Fruit fly (Drosophila melanogaster) Kc167 (cell line): ENCODE measurements around the gene BtbVII.

ENCODE experiments used
- Myc ChIP-seq: fragments of >200 bp; optimal IDR thresholded peaks from 2 replicates; lab custom pipeline; 2017; ENCODE audit warnings: missing external identifiers
- Sin3A ChIP-seq: fragments of >200 bp; optimal IDR thresholded peaks from 2 replicates; lab custom pipeline; 2018; ENCODE audit warnings: missing external identifiers
- h ChIP-seq: fragments of >200 bp; optimal IDR thresholded peaks from 3 replicates; lab custom pipeline; 2018; ENCODE audit warnings: missing external identifiers
- insv ChIP-seq: fragments of >200 bp; optimal IDR thresholded peaks from 3 replicates; lab custom pipeline; 2018; ENCODE audit warnings: missing external identifiers
- psq ChIP-seq: fragments of >200 bp; optimal IDR thresholded peaks from 2 replicates; lab custom pipeline; 2017; ENCODE audit warnings: missing external identifiers
- ttk ChIP-seq: sonication (Bioruptor generic); optimal IDR thresholded peaks from 2 replicates; lab custom pipeline; 2017; ENCODE audit warnings: missing external identifiers

The BtbVII gene

DNA sequence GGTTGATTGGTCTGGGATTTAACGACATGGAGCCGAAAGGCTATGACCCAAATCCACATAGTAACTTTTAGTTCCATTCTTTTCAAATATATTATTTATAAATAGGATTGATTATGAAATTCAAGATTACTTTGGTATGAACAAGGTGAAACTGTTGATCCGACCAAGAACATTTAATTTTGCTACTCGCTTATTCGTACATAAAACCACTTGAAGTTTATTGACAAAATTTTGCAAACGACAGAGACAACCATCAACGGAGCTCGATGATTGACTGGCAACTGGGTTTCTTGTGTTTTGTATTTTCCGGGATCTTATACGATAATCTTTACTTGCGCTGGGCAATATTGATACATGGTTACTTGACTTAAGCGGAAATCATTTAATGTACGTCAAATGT, 34.1 kb upstream of the BtbVII start, which contains the start of gene CG45067:
TSS of gene CG45067 (minus strand) at position 101 of the 400 bp plus-strand sequence.
- TF ChIP-seq h (lab: Kevin White, UChicago): no peak
- TF ChIP-seq Sin3A: no peak
- no peak for TF ChIP-seq psq (lab: Kevin White, UChicago)
- TF ChIP-seq insv (lab: Kevin White, UChicago): no peak
- no peak for TF ChIP-seq ttk (lab: Kevin White, UChicago)
- no peak for TF ChIP-seq Myc (lab: Kevin White, UChicago)

DNA sequence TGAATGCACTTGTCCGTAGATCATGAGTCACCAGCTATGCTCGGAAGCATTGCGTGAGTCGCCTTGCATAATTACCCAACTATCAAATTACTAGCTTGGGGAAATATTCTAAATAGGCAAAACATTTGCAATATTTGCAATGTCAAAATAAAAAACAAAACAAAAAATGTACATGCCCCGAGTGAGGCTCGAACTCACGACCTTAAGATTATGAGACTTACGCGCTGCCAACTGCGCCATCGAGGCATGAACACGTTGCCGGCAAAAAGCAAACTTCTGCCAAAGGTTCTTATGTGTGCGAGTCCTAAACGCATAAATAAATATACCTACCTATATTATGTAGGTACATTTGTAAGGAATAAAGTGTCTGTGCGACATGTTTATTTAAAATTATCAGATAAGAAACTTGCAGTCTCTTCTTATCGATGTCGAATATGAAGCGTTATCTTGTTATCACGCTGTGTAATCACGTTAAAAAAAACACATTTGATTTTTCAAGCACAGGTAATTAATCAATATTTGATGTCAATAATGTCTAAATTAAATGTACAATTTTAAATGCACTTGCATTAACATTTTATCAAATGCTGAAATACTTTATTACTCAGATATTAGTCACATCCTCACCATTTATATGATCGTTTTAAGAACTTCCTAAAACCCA, 26.5 kb upstream of the BtbVII start:
- TF ChIP-seq Myc (lab: Kevin White, UChicago): no peak
- no peak for TF ChIP-seq psq (lab: Kevin White, UChicago)
- TF ChIP-seq insv (lab: Kevin White, UChicago): no peak
- no peak for TF ChIP-seq Sin3A
- no peak for TF ChIP-seq h (lab: Kevin White, UChicago)
- TF ChIP-seq ttk (lab: Kevin White, UChicago): no peak

DNA sequence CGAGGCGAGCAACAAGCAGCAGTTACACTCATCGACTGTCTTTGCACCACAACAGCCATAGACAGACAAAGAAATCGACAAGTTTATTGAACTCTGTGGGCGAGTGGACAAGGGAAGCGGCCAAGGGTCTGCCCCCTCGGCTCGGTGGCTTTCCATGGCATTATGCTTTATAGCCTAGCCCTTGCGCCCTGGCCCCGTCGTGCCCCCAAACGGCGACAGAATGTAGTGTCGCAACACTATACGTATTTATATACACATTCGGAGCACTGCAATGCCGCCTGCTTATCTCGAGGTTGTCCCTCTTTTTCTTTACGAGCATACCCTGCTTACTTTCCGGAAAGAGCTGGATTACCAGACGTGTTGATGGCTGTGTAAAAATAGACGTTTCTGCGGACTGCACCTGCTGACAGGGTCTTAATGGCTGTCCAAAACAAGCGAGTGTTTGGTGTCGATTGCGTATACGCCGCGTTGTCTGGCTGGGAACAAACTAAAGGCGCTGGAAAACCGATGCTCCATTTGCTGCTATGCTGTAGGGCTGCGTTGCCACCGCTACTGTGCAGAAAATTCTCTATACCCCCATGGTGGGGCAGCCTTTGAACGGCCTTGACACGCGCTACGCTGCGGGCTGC, 25.6 kb upstream of the BtbVII start:
- TF ChIP-seq Myc (lab: Kevin White, UChicago): no peak
- TF ChIP-seq insv (lab: Kevin White, UChicago): no peak
- TF ChIP-seq ttk (lab: Kevin White, UChicago): no peak
- no peak for TF ChIP-seq Sin3A

DNA sequence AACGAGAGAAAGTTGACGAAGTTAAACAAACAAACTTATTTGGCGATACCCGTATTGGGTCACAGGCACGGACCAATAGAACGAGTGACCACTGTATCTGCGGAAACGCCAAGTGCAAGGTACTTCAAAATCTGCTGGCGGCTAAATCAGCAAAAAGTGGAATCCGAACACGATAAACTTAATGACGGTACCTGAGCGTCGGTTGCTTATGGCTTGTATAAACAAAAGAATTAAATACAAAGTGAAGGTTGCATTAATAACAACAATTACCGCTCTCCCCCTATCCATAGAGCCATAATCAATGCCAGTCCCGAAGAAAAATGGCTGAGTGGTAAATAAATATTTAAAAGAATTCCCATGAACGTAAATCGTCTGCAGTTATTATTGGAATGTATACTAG, 23.9 kb upstream of the BtbVII start:
- TF ChIP-seq psq (lab: Kevin White, UChicago): no peak
- no peak for TF ChIP-seq Sin3A
- TF ChIP-seq h (lab: Kevin White, UChicago): no peak
- TF ChIP-seq Myc (lab: Kevin White, UChicago): no peak
- no peak for TF ChIP-seq ttk (lab: Kevin White, UChicago)
- no peak for TF ChIP-seq insv (lab: Kevin White, UChicago)

DNA sequence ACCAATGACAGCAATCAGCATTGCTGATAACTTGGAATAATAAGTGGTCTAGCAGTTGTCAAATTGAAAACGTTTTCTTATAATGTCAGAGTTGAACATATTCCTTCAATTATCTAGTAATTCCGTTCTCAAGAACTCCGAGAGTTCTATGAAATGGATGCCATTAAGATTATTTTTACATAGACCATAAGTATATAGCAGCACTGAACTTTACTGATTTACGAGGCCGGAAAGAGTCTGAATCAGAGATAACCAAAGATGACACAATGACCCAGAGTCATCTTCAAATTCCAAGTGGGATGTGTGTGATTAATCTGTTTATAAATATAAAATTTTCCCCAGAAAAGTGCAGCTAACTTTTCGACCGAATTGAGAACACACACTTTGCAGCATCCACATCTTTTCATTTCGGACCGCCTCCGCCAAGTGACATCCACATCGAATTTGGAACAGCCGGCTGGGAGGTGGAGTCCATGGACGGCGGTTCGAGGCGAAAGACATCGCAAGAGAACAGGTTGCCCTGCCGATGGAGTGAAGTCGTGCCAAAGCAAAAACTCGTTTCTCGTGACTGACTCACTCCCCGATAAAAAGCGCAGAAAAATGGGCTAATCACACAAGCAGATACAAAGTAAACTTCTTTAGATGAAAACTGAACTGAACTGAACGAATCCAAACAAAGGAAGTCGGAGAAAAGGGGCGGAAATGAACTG, 23.4 kb upstream of the BtbVII start:
- no peak for TF ChIP-seq Sin3A
- no peak for TF ChIP-seq ttk (lab: Kevin White, UChicago)
- TF ChIP-seq Myc (lab: Kevin White, UChicago): no peak
- no peak for TF ChIP-seq h (lab: Kevin White, UChicago)
- no peak for TF ChIP-seq insv (lab: Kevin White, UChicago)
- no peak for TF ChIP-seq psq (lab: Kevin White, UChicago)

DNA sequence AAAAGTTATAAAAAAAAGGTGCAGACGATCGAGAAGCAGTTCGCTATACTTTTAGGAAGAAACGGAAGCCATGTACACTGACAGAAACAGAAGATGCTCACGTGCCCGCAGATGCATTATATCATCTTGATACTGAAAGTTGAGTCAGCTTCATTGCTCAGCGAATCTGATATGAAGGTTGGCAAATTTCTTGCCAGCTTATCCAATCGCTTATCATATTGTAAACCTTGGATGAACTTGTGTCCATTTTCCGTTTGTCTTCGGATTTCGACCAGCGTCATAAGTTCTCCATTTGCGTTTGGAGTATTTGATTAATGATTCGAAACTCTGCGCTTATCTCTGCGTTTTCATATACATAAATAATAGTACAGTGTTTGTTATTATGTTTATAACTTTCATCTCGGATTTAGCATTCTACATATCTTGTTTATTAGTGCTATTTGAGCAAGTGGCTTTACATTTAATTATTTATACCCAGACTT, 22.8 kb upstream of the BtbVII start:
- TF ChIP-seq Sin3A (no peak), ttk (lab: Kevin White, UChicago) (no peak), h (lab: Kevin White, UChicago) (no peak), insv (lab: Kevin White, UChicago) (no peak), psq (lab: Kevin White, UChicago) (no peak), Myc (lab: Kevin White, UChicago) (no peak)

DNA sequence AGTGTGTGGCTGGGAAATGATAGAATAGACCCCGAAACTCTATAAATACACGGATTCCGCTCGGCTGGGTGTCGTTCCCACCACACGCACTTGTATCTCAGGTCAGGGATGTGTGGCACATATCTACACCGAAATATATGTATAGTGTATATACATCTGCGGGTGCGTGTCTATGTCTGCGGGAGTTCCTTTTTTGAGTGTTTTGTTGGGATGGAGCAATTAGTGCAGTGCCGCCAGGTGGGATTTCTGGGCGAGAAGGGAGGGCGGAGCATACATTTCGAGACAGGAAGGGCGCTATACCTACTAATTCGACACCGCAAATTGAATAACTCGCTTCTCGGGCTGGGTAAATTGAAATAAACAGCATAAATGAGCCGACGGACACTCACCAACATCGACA, 22.0 kb upstream of the BtbVII start:
- TF ChIP-seq insv (lab: Kevin White, UChicago) (no peak), psq (lab: Kevin White, UChicago) (no peak), Sin3A (no peak), h (lab: Kevin White, UChicago) (no peak), ttk (lab: Kevin White, UChicago) (no peak), Myc (lab: Kevin White, UChicago) (no peak)

DNA sequence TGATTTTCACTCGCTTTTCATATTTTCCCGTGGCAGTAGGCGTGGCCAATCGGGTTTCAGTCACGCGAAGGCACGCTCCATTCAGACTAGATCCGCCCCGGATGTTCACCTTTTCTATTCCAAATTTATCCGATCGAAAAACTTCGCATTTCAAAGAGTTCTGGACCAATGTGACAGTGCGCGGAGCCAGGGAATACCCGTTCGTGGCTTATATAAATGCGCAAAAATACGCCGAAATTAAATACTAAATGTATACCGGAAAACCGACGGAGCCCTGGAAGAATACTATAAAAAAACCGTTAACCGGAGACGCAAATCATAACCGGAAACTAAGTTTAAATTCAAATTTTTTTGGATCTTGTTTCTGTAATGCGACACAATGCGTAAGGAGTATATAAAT, 20.9 kb upstream of the BtbVII start, which contains the start of gene promL:
TSS of gene promL (minus strand) at position 181 of the 400 bp plus-strand sequence.
- TF ChIP-seq psq (lab: Kevin White, UChicago): no peak
- no peak for TF ChIP-seq ttk (lab: Kevin White, UChicago)
- no peak for TF ChIP-seq insv (lab: Kevin White, UChicago)
- TF ChIP-seq h (lab: Kevin White, UChicago): no peak
- no peak for TF ChIP-seq Myc (lab: Kevin White, UChicago)

DNA sequence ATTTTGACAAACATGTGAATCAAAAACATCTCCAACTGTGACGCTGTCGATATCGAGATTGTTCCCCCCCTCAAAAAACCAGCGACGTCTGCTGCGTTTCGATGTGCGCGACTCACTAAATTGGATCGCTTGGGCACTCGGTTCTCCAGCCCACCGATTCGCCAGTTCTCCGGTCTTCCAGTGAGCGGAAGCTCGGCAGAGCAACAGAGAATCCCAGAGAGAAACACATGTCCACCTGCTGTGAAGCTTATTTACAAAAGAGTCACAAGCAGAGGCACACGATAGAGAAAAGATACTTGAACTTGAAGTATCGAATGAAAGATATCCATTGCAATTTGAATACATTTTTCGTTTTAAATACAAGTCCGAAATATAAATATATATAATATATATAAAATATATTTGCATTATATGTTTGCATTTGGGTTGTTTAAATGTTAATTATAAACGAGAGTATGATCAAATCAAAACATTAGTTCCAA, 14.3 kb upstream of the BtbVII start:
- no peak for TF ChIP-seq psq (lab: Kevin White, UChicago)

DNA sequence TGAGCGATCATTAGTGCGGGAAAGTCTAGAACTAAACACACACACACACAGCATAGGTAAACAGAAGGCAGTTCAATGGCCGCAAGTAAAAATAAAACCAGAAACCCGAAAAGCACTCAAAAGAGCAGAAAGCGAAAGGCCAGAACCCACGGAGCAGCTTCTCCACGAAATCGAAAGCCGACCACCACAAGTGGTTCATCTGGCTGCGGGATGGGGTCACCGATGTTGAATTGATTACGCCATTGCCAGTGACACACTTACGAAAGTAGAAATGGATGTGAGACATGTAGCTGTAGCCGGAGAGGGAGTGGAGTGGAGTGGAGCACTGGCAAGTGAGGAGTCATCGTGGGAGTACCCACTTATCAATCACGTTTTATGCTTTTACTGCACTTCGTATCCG, 7.0 kb upstream of the BtbVII start:
- TF ChIP-seq Sin3A: no peak
- TF ChIP-seq psq (lab: Kevin White, UChicago): no peak
- TF ChIP-seq h (lab: Kevin White, UChicago): no peak

DNA sequence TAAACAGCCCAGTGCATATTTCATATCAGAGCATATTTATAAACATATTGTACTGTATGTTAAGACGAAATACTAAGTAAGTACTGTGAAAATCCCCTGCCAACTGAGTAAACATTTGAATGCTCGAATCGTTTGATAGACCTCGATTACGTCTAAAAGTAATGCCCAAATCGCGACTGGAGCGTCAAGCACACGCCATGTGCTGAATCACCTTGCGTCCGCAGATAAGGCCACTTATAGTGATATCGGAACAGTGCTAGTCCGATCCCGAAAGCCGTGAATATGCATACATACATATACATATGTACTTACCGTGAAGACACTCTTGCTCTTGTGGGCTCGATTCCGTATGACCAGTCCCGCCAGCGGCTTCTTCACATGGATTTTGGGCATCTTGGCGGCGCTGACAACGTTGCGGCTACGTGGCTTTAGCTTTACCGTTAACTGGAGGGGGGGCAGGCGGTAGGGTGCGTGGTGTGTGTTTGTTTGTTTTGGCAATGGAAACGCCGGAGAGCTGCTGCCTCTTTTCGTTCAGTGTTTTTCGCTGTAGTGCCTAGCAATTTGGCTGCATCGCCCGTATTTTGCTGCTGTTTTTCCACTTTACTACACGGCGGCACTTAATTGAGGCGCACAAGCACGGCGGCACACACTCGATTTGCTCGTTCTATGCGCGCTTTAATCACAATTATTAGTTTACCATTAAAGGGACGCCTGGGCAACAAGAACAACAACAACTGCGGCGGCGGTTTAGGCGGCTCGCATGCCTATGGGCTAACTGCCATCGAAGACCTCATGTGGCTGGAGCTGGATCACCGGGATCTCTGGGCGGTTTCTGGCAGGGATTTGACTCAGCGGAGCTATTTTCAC, 5.7 kb upstream of the BtbVII start:
- TF ChIP-seq ttk (lab: Kevin White, UChicago) (no peak), Myc (lab: Kevin White, UChicago) (no peak)
